Fruit fly (Drosophila melanogaster) whole organism, wandering third instar larva: ENCODE data around the gene CG7126.
A peak's percentile ranks its signal among the peaks of the same experiment; 100 is the strongest.

Source experiments
- Abd-B ChIP-seq: fragments of >200 bp; optimal IDR thresholded peaks from 2 replicates; lab custom pipeline; 2017; ENCODE audit warnings: missing biosample characterization, missing genetic modification characterization
- CG32264 ChIP-seq: fragments of 200-800 bp; sonication (Bioruptor generic); optimal IDR thresholded peaks from 2 replicates; lab custom pipeline; 2016; ENCODE audit warnings: missing biosample characterization, missing genetic modification characterization
- CrebA ChIP-seq: fragments of 200-800 bp; sonication (Bioruptor generic); optimal IDR thresholded peaks from 2 replicates; lab custom pipeline; 2016; ENCODE audit warnings: missing biosample characterization, mild to moderate bottlenecking, missing genetic modification characterization, borderline replicate concordance
- Dfd ChIP-seq: fragments of >200 bp; optimal IDR thresholded peaks from 2 replicates; lab custom pipeline; 2017; ENCODE audit warnings: missing biosample characterization, missing genetic modification characterization
- Dif ChIP-seq: fragments of 200-275, 200-300 bp; sonication (Bioruptor generic); optimal IDR thresholded peaks from 2 replicates; lab custom pipeline; 2018; ENCODE audit warnings: missing biosample characterization, missing genetic modification characterization; ENCODE audit not compliant: partially characterized antibody
- GATAd ChIP-seq: sonication (Bioruptor generic); optimal IDR thresholded peaks from 2 replicates; lab custom pipeline; 2016; ENCODE audit warnings: missing biosample characterization, missing genetic modification characterization
- HLH106 ChIP-seq: fragments of 200-800 bp; optimal IDR thresholded peaks from 3 replicates; lab custom pipeline; 2019; ENCODE audit warnings: missing biosample characterization, mild to moderate bottlenecking, missing genetic modification characterization, moderate library complexity
- Hnf4 ChIP-seq: fragments of 200-800 bp; sonication (Bioruptor generic); optimal IDR thresholded peaks from 2 replicates; lab custom pipeline; 2016; ENCODE audit warnings: missing biosample characterization, mild to moderate bottlenecking, missing genetic modification characterization
- Hr78 ChIP-seq: fragments of >200 bp; optimal IDR thresholded peaks from 2 replicates; lab custom pipeline; 2017; ENCODE audit warnings: missing biosample characterization, missing genetic modification characterization
- Hr83 ChIP-seq: fragments of 200-300 bp; sonication (Bioruptor generic); optimal IDR thresholded peaks from 2 replicates; lab custom pipeline; 2016; ENCODE audit warnings: missing biosample characterization, mild to moderate bottlenecking, missing genetic modification characterization, moderate library complexity; ENCODE audit not compliant: poor library complexity, severe bottlenecking
- Jra ChIP-seq: sonication (Bioruptor generic); optimal IDR thresholded peaks from 2 replicates; lab custom pipeline; 2016; ENCODE audit warnings: missing biosample characterization, missing genetic modification characterization
- Mio ChIP-seq: sonication (Bioruptor generic); optimal IDR thresholded peaks from 2 replicates; lab custom pipeline; 2016; ENCODE audit warnings: missing biosample characterization, missing genetic modification characterization
- Myc ChIP-seq: fragments of >200 bp; optimal IDR thresholded peaks from 2 replicates; lab custom pipeline; 2017
- N ChIP-seq: fragments of >200 bp; optimal IDR thresholded peaks from 2 replicates; lab custom pipeline; 2018; ENCODE audit warnings: missing biosample characterization, missing external identifiers, missing genetic modification characterization
- OdsH ChIP-seq: fragments of 200-800 bp; sonication (Bioruptor generic); optimal IDR thresholded peaks from 2 replicates; lab custom pipeline; 2016; ENCODE audit warnings: missing biosample characterization, mild to moderate bottlenecking, missing genetic modification characterization
- Rel ChIP-seq, 2 experiments: fragments of 200-800 bp; sonication (Bioruptor generic) in 1 of 2; optimal IDR thresholded peaks; 2 replicates in 1 of 2; 3 replicates in 1 of 2; lab custom pipeline; 2016 to 2019; ENCODE audit warnings: mild to moderate bottlenecking in 2 of 2, missing biosample characterization in 2 of 2, missing genetic modification characterization in 2 of 2, moderate library complexity in 1 of 2
- Sp1 ChIP-seq: fragments of 200-800 bp; sonication (Bioruptor generic); optimal IDR thresholded peaks from 3 replicates; lab custom pipeline; 2019; ENCODE audit warnings: missing biosample characterization, mild to moderate bottlenecking, missing genetic modification characterization, moderate library complexity
- Vsx2 ChIP-seq: fragments of 200-300, 225-300 bp; sonication (Bioruptor generic); optimal IDR thresholded peaks from 2 replicates; lab custom pipeline; 2018; ENCODE audit warnings: missing biosample characterization, missing genetic modification characterization; ENCODE audit not compliant: partially characterized antibody
- br ChIP-seq: fragments of 200-800 bp; sonication (Bioruptor generic); optimal IDR thresholded peaks from 2 replicates; lab custom pipeline; 2016; ENCODE audit warnings: missing biosample characterization, missing genetic modification characterization
- brk ChIP-seq: fragments of 200-800 bp; sonication (Bioruptor generic); optimal IDR thresholded peaks from 2 replicates; lab custom pipeline; 2016; ENCODE audit warnings: missing biosample characterization, mild to moderate bottlenecking, missing genetic modification characterization
- dl ChIP-seq, 2 experiments: fragments of 175-275, 200-275 bp in 1 of 2; fragments of 200-275 bp in 1 of 2; sonication (Bioruptor generic); optimal IDR thresholded peaks; lab custom pipeline; 2018; ENCODE audit warnings: mild to moderate bottlenecking in 2 of 2, missing biosample characterization in 2 of 2, missing genetic modification characterization in 2 of 2, moderate library complexity in 2 of 2; ENCODE audit not compliant: partially characterized antibody in 2 of 2, insufficient read depth in 1 of 2
- dmrt93B ChIP-seq: fragments of 200-800 bp; sonication (Bioruptor generic); optimal IDR thresholded peaks from 2 replicates; lab custom pipeline; 2018; ENCODE audit warnings: missing biosample characterization, mild to moderate bottlenecking, missing genetic modification characterization
- dsf ChIP-seq: sonication (Bioruptor generic); optimal IDR thresholded peaks from 2 replicates; lab custom pipeline; 2016; ENCODE audit warnings: missing biosample characterization, missing genetic modification characterization, borderline replicate concordance
- ey ChIP-seq: fragments of 200-800 bp; sonication (Bioruptor generic); optimal IDR thresholded peaks from 2 replicates; lab custom pipeline; 2016; ENCODE audit warnings: missing biosample characterization, missing genetic modification characterization
- foxo ChIP-seq, 2 experiments: fragments of 200-800 bp; sonication (Bioruptor generic); optimal IDR thresholded peaks; 2 replicates in 1 of 2; 3 replicates in 1 of 2; lab custom pipeline; 2016 to 2017; ENCODE audit warnings: missing biosample characterization in 2 of 2, missing genetic modification characterization in 2 of 2
- fru ChIP-seq: fragments of 200-800 bp; sonication (Bioruptor generic); optimal IDR thresholded peaks from 3 replicates; lab custom pipeline; 2016; ENCODE audit warnings: missing biosample characterization, mild to moderate bottlenecking, missing genetic modification characterization
- h ChIP-seq: fragments of 200-800 bp; sonication (Bioruptor generic); optimal IDR thresholded peaks from 3 replicates; lab custom pipeline; 2016; ENCODE audit warnings: missing biosample characterization, mild to moderate bottlenecking, missing genetic modification characterization
- jim ChIP-seq: fragments of 175-275, 200-325 bp; sonication (Bioruptor generic); optimal IDR thresholded peaks from 2 replicates; lab custom pipeline; 2016; ENCODE audit warnings: missing biosample characterization, mild to moderate bottlenecking, missing genetic modification characterization
- lola ChIP-seq: fragments of >200 bp; optimal IDR thresholded peaks from 2 replicates; lab custom pipeline; 2017; ENCODE audit warnings: missing biosample characterization, missing genetic modification characterization
- pan ChIP-seq: fragments of >200 bp; optimal IDR thresholded peaks from 2 replicates; lab custom pipeline; 2017
- psq ChIP-seq: fragments of 200-800 bp; sonication (Bioruptor generic); optimal IDR thresholded peaks from 3 replicates; lab custom pipeline; 2017; ENCODE audit warnings: missing biosample characterization, mild to moderate bottlenecking, missing genetic modification characterization, moderate library complexity
- rgr ChIP-seq: fragments of 200-800 bp; sonication (Bioruptor generic); optimal IDR thresholded peaks from 3 replicates; lab custom pipeline; 2016; ENCODE audit warnings: missing biosample characterization, mild to moderate bottlenecking, missing genetic modification characterization
- sage ChIP-seq: fragments of 200-800 bp; sonication (Bioruptor generic); optimal IDR thresholded peaks from 2 replicates; lab custom pipeline; 2016; ENCODE audit warnings: missing biosample characterization, mild to moderate bottlenecking, missing genetic modification characterization
- sv ChIP-seq: fragments of 200-800 bp; sonication (Bioruptor generic); optimal IDR thresholded peaks from 3 replicates; lab custom pipeline; 2016; ENCODE audit warnings: missing biosample characterization, missing genetic modification characterization
- tai ChIP-seq: sonication (Bioruptor generic); optimal IDR thresholded peaks from 2 replicates; lab custom pipeline; 2016; ENCODE audit warnings: missing biosample characterization, missing genetic modification characterization
- usp ChIP-seq: fragments of >200 bp; optimal IDR thresholded peaks from 2 replicates; lab custom pipeline; 2017; ENCODE audit warnings: missing biosample characterization, missing genetic modification characterization
- woc ChIP-seq: sonication (Bioruptor generic); optimal IDR thresholded peaks from 2 replicates; lab custom pipeline; 2016; ENCODE audit warnings: missing biosample characterization, mild to moderate bottlenecking, missing genetic modification characterization

The CG7126 gene

dm6 chr3R:18314320-18314719, 11.7 kb upstream of the CG7126 start, which contains the start of gene PKD:
Gene PKD (minus strand): TSS chr3R:18314407.
- TF ChIP-seq psq (no peak), Sp1 (GFP tag; lab: Kevin White, UChicago) (no peak), woc (GFP tag; lab: Kevin White, UChicago) (no peak), Dif (GFP tag; lab: Kevin White, UChicago) (peak; percentile 2), usp (GFP tag; lab: Kevin White, UChicago) (no peak), foxo (GFP tag; optimal IDR thresholded peaks at IDR 0.05; lab: Kevin White, UChicago) (no peak), Dfd (GFP tag; lab: Kevin White, UChicago) (peak; percentile 58)

- TF ChIP-seq Rel (GFP tag; optimal IDR thresholded peaks at IDR 0.05; lab: Kevin White, UChicago): no peak
- TF ChIP-seq Rel (tag; optimal IDR thresholded peaks at IDR 0.05; lab: Kevin White, UChicago): peak; percentile 20
- no peak for TF ChIP-seq fru (GFP tag; lab: Kevin White, UChicago)
- TF ChIP-seq pan (lab: Kevin White, UChicago): no peak
These were observed 10.1 kb upstream of the CG7126 start for dm6 chr3R:18312761-18313160.

- TF ChIP-seq Mio (GFP tag; lab: Kevin White, UChicago): no peak
- no peak for TF ChIP-seq dsf (GFP tag; lab: Kevin White, UChicago)
- TF ChIP-seq Myc (lab: Kevin White, UChicago): no peak
- no peak for TF ChIP-seq Hr78 (GFP tag; lab: Kevin White, UChicago)
- TF ChIP-seq woc (GFP tag; lab: Kevin White, UChicago): peak; percentile 27
- peak; percentile 60 for TF ChIP-seq HLH106 (tag; lab: Kevin White, UChicago)
- TF ChIP-seq foxo (GFP tag; optimal IDR thresholded peaks at IDR 0.05; lab: Kevin White, UChicago): peak in 1 of 2 experiments; percentile 52
- peak; percentile 11 for TF ChIP-seq rgr (GFP tag; lab: Kevin White, UChicago)
- TF ChIP-seq N (GFP tag; lab: Kevin White, UChicago): no peak
- TF ChIP-seq Dif (GFP tag; lab: Kevin White, UChicago): peak; percentile 75
- no peak for TF ChIP-seq sv (GFP tag; lab: Kevin White, UChicago)
- TF ChIP-seq Dfd (GFP tag; lab: Kevin White, UChicago): no peak
- no peak for TF ChIP-seq dmrt93B (GFP tag; lab: Kevin White, UChicago)
- no peak for TF ChIP-seq Jra
- TF ChIP-seq sage: no peak
- no peak for TF ChIP-seq ey (GFP tag; lab: Kevin White, UChicago)
- TF ChIP-seq dl (GFP tag; optimal IDR thresholded peaks at IDR 0.05; lab: Kevin White, UChicago; ENCODE audit: insufficient read depth in 1 of 2, partially characterized antibody in 2 of 2): peak in 1 of 2 experiments; percentile 46
- no peak for TF ChIP-seq CG32264 (GFP tag; lab: Kevin White, UChicago)
- peak; percentile 23 for TF ChIP-seq fru (GFP tag; lab: Kevin White, UChicago)
- TF ChIP-seq Hnf4 (GFP tag; lab: Kevin White, UChicago): no peak
- TF ChIP-seq psq: peak; percentile 67
- TF ChIP-seq tai (GFP tag; lab: Kevin White, UChicago): no peak
- no peak for TF ChIP-seq Rel (GFP tag; optimal IDR thresholded peaks at IDR 0.05; lab: Kevin White, UChicago)
- no peak for TF ChIP-seq Rel (tag; optimal IDR thresholded peaks at IDR 0.05; lab: Kevin White, UChicago)
- TF ChIP-seq CrebA (GFP tag; lab: Kevin White, UChicago): no peak
- TF ChIP-seq Vsx2 (GFP tag; lab: Kevin White, UChicago): no peak
- no peak for TF ChIP-seq h (GFP tag; lab: Kevin White, UChicago)
- TF ChIP-seq br (GFP tag; lab: Kevin White, UChicago): no peak
- TF ChIP-seq Abd-B: no peak
- TF ChIP-seq GATAd: no peak
- TF ChIP-seq lola: no peak
- peak; percentile 73 for TF ChIP-seq Hr83 (GFP tag; lab: Kevin White, UChicago)
- TF ChIP-seq Sp1 (GFP tag; lab: Kevin White, UChicago): peak; percentile 80
- no peak for TF ChIP-seq usp (GFP tag; lab: Kevin White, UChicago)
- peak; percentile 25 for TF ChIP-seq OdsH
- TF ChIP-seq jim (GFP tag; lab: Kevin White, UChicago): peak; percentile 92
- no peak for TF ChIP-seq brk (GFP tag; lab: Kevin White, UChicago)
- TF ChIP-seq, all 38 proteins: peak for 12
These were observed 8.8 kb upstream of the CG7126 start for dm6 chr3R:18311368-18311919.
